Worm (Caenorhabditis elegans): Measurements from ENCODE around the gene mrpl-50.

ce11 chrII:8883559-8883958 lies 46.1 kb upstream of the mrpl-50 start, which contains the start of gene rha-1:
- no peak for TF ChIP-seq F23B12.7 (tag; optimal IDR thresholded peaks at IDR 0.05; ENCODE audit: insufficient read depth)
- no peak for TF ChIP-seq mes-4 (tag; optimal IDR thresholded peaks at IDR 0.05)
- no peak for TF ChIP-seq let-526 (GFP tag; IDR thresholded peaks at IDR 0.05)
- TF ChIP-seq sea-2 (GFP tag; IDR thresholded peaks at IDR 0.05), result no peak
- no peak for TF ChIP-seq unc-62 (GFP tag; optimal IDR thresholded peaks at IDR 0.05)
- TF ChIP-seq nfyb-1 (GFP tag; IDR thresholded peaks at IDR 0.05), result no peak
- no peak for TF ChIP-seq tlf-1 (GFP tag; optimal IDR thresholded peaks at IDR 0.05)
- no peak for TF ChIP-seq ceh-40 (GFP tag; IDR thresholded peaks at IDR 0.05)
- TF ChIP-seq sdz-38 (tag; optimal IDR thresholded peaks at IDR 0.05), result no peak
- TF ChIP-seq F57A8.1 (GFP tag; optimal IDR thresholded peaks at IDR 0.05), result no peak

Data from whole organism, young adult.